Worm (Caenorhabditis elegans): ENCODE results near the gene slc-25A18.2.

slc-25A18.2 gene

ce11 chrIV:7487554-7488456 is 13.0 kb downstream of the slc-25A18.2 start, which contains the start of the genes his-60 and his-59 (continued):
- no peak for TF ChIP-seq unc-3 (GFP tag; conservative IDR thresholded peaks at IDR 0.05)
- TF ChIP-seq unc-3 (tag; optimal IDR thresholded peaks at IDR 0.05) = no peak

ce11 chrIV:7488457-7488783 is 13.6 kb downstream of the slc-25A18.2 start:
- TF ChIP-seq rnt-1 (tag; optimal IDR thresholded peaks at IDR 0.05) = no peak
- no peak for TF ChIP-seq C38D4.7 (GFP tag; optimal IDR thresholded peaks at IDR 0.05)

- TF ChIP-seq dmd-4 (tag; optimal IDR thresholded peaks at IDR 0.05; ENCODE audit: borderline replicate concordance) (no peak), rnt-1 (tag; optimal IDR thresholded peaks at IDR 0.05) (no peak), gmeb-2 (tag; optimal IDR thresholded peaks at IDR 0.05) (no peak), ceh-31 (tag; optimal IDR thresholded peaks at IDR 0.05) (no peak), ceh-6 (GFP tag; optimal IDR thresholded peaks at IDR 0.05) (no peak), syd-9 (tag; optimal IDR thresholded peaks at IDR 0.05) (no peak), ceh-9 (tag; optimal IDR thresholded peaks at IDR 0.05) (no peak), F13H6.1 (tag; optimal IDR thresholded peaks at IDR 0.05) (no peak), pha-4 (tag; optimal IDR thresholded peaks at IDR 0.05) (no peak), pag-3 (tag; optimal IDR thresholded peaks at IDR 0.05; ENCODE audit: borderline replicate concordance) (no peak), K02D7.2 (tag; optimal IDR thresholded peaks at IDR 0.05) (no peak), che-1 (tag; optimal IDR thresholded peaks at IDR 0.05) (no peak), ceh-14 (tag; optimal IDR thresholded peaks at IDR 0.05) (no peak), pat-9 (tag; optimal IDR thresholded peaks at IDR 0.05) (no peak), lim-6 (tag; optimal IDR thresholded peaks at IDR 0.05) (no peak), ztf-16 (tag; optimal IDR thresholded peaks at IDR 0.05) (no peak), eyg-1 (tag; optimal IDR thresholded peaks at IDR 0.05) (no peak), fkh-10 (GFP tag; optimal IDR thresholded peaks at IDR 0.05) (no peak), ets-4 (tag; optimal IDR thresholded peaks at IDR 0.05) (no peak), odd-2 (tag; optimal IDR thresholded peaks at IDR 0.05) (no peak)
These were observed 16.6 kb downstream of the slc-25A18.2 start, which contains the start of gene F55G1.1 for ce11 chrIV:7491464-7491863. F55G1.1 (plus strand) TSS chrIV:7491764.

DNA sequence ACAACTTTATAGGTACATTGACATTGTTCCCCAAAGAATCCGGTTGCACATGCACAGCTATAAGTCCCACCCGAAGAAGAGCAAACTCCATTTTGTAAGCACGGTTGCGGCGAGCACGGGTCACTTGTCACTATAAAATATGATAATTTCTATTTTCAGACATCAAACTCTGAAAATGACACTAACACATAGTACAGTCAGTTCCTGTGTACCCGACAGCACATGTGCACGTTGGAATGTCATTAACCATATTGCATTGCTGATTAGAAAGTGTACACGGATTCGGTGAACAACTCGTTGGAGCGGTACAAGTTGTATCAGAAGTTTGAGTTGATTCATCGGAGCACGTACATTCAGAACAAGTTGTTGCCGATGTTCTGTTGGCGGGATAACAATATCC is 22.4 kb downstream of the slc-25A18.2 start:
- no peak for TF ChIP-seq unc-42 (tag; optimal IDR thresholded peaks at IDR 0.05)
- TF ChIP-seq pqm-1 (tag; optimal IDR thresholded peaks at IDR 0.05) = no peak
- no peak for TF ChIP-seq madf-2 (tag; optimal IDR thresholded peaks at IDR 0.05)
- TF ChIP-seq ets-4 (tag; optimal IDR thresholded peaks at IDR 0.05) = no peak
- no peak for TF ChIP-seq sox-4 (tag; optimal IDR thresholded peaks at IDR 0.05)
- no peak for TF ChIP-seq ceh-19 (GFP tag; optimal IDR thresholded peaks at IDR 0.05)
- no peak for TF ChIP-seq unc-86 (tag; optimal IDR thresholded peaks at IDR 0.05)
- TF ChIP-seq K09A11.1 (tag; optimal IDR thresholded peaks at IDR 0.05; ENCODE audit: insufficient read depth) = no peak
- TF ChIP-seq pag-3 (tag; optimal IDR thresholded peaks at IDR 0.05; ENCODE audit: borderline replicate concordance) = no peak
- TF ChIP-seq sox-2 (GFP tag; IDR thresholded peaks at IDR 0.05) = no peak
- no peak for TF ChIP-seq hlh-8 (tag; optimal IDR thresholded peaks at IDR 0.05)
- no peak for TF ChIP-seq che-1 (tag; optimal IDR thresholded peaks at IDR 0.05)

DNA sequence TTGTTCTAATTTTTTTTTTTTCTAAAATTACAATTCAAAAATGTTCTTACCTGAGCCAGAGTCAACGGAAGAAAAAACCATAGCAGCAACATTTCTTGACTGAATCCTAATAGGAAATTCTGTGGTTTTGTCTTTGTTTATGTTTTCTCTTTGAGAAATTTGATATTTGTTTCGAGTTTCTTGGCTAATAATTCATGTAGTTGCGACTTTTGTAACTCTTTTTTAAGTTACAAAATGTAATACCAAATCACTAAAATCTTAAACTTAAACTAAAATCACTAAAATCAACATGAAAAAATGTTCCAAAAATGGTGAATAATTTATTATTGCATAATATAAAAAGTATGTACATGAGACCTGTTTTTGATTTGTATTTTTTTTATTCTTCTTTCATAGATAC is 22.9 kb downstream of the slc-25A18.2 start, which contains the start of gene egas-4:
egas-4 (minus strand) TSS at position 101 of the 400 bp plus-strand sequence.
- no peak for TF ChIP-seq ahr-1 (tag; optimal IDR thresholded peaks at IDR 0.05)
- TF ChIP-seq hlh-6 (tag; optimal IDR thresholded peaks at IDR 0.05) = no peak
